Worm (Caenorhabditis elegans) whole organism, early embryonic: ENCODE measurements around the gene nhr-100.

Experiments
- B0310.2 ChIP-seq: sonication (generic microtip); optimal IDR thresholded peaks from 2 replicates; lab custom pipeline; 2016; ENCODE audit warnings: mild to moderate bottlenecking, missing genetic modification characterization, missing compliant biosample characterization
- F13C5.2 ChIP-seq: sonication (generic microtip); optimal IDR thresholded peaks from 2 replicates; lab custom pipeline; 2017; ENCODE audit warnings: mild to moderate bottlenecking, missing genetic modification characterization, inconsistent platforms, missing compliant biosample characterization
- ama-1 ChIP-seq: fragments of 150-350 bp; optimal IDR thresholded peaks from 2 replicates; lab custom pipeline; 2014
- ceh-13 ChIP-seq: fragments of 200-800 bp; sonication (Bioruptor generic); optimal IDR thresholded peaks from 2 replicates; lab custom pipeline; 2018; ENCODE audit warnings: mild to moderate bottlenecking, missing genetic modification characterization, missing compliant biosample characterization
- ceh-36 ChIP-seq: sonication (generic microtip); optimal IDR thresholded peaks from 2 replicates; lab custom pipeline; 2016; ENCODE audit warnings: missing genetic modification characterization, inconsistent platforms, missing compliant biosample characterization
- ets-7 ChIP-seq: sonication (generic microtip); optimal IDR thresholded peaks from 2 replicates; lab custom pipeline; 2016; ENCODE audit warnings: missing genotype, missing genetic modification characterization, missing compliant biosample characterization
- hmg-4 ChIP-seq: fragments of 200-800 bp; sonication (Bioruptor generic); optimal IDR thresholded peaks from 2 replicates; lab custom pipeline; 2018; ENCODE audit warnings: mild to moderate bottlenecking, missing genetic modification characterization, missing compliant biosample characterization
- hnd-1 ChIP-seq: sonication (generic microtip); optimal IDR thresholded peaks from 2 replicates; lab custom pipeline; 2016; ENCODE audit warnings: missing genetic modification characterization, missing compliant biosample characterization
- pes-1 ChIP-seq: fragments of 200-800 bp; sonication (Bioruptor generic); IDR thresholded peaks from 2 replicates; pipeline ENCODE4 v1.3.6; 2022; ENCODE audit warnings: missing genetic modification reagents, missing genetic modification characterization, missing compliant biosample characterization
- scrt-1 ChIP-seq: fragments of 200-800 bp; sonication (Bioruptor generic); IDR thresholded peaks from 2 replicates; pipeline ENCODE4 v1.3.6; 2022; ENCODE audit warnings: missing genetic modification characterization, missing compliant biosample characterization
- sea-1 ChIP-seq: fragments of 200-800 bp; sonication (Bioruptor generic); conservative IDR thresholded peaks from 2 replicates; pipeline ENCODE4 v1.3.6; 2022; ENCODE audit warnings: missing genetic modification characterization, missing compliant biosample characterization
- tbx-11 ChIP-seq: fragments of 200-800 bp; sonication (Bioruptor generic); IDR thresholded peaks from 2 replicates; pipeline ENCODE4 v1.3.6; 2022; ENCODE audit warnings: missing genetic modification characterization, missing compliant biosample characterization
- tbx-37 ChIP-seq: fragments of 200-800 bp; sonication (Bioruptor generic); conservative IDR thresholded peaks from 2 replicates; pipeline ENCODE4 v1.3.6; 2022; ENCODE audit warnings: missing genetic modification reagents, missing genetic modification characterization, missing compliant biosample characterization
- tra-4 ChIP-seq: sonication (generic microtip); optimal IDR thresholded peaks from 2 replicates; lab custom pipeline; 2017; ENCODE audit warnings: missing genetic modification characterization, missing compliant biosample characterization

nhr-100 gene

DNA sequence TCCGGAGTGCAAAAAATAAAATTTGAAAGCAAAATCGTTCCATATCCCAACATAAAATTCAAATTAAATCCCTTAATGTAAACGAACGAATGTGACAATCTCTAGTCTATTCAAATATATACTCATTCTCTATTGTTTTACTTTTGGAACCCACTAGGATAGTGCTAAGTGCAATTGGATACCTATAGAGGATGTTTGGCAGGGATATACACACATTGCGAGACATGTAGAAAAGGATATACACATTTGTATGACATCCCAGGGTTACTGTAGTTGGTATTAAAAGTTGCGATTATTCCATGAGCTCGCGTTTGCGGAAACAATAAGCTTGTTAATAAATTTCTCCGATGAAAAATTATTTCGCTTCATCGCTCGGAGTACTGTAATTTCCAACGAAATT lies 45.0 kb downstream of the nhr-100 start:
- TF ChIP-seq sea-1 (GFP tag; lab: Robert Waterston, UW) (peak; percentile 30; the same call in 1 of the 2 replicates), ceh-36 (tag; lab: Kevin White, UChicago) (peak; percentile 42), tra-4 (tag; lab: Kevin White, UChicago) (peak; percentile 33), ceh-13 (GFP tag; lab: Kevin White, UChicago) (peak; percentile 8), hmg-4 (GFP tag; lab: Kevin White, UChicago) (no peak), ets-7 (tag; lab: Kevin White, UChicago) (no peak), pes-1 (peak; percentile 27; the same call in 1 of the 2 replicates), F13C5.2 (tag; lab: Kevin White, UChicago) (no peak), tbx-37 (GFP tag; lab: Robert Waterston, UW) (no peak), tbx-11 (GFP tag; lab: Robert Waterston, UW) (no peak), ama-1 (lab: Kevin White, UChicago) (no peak), scrt-1 (GFP tag; lab: Robert Waterston, UW) (no peak), hnd-1 (no peak)

DNA sequence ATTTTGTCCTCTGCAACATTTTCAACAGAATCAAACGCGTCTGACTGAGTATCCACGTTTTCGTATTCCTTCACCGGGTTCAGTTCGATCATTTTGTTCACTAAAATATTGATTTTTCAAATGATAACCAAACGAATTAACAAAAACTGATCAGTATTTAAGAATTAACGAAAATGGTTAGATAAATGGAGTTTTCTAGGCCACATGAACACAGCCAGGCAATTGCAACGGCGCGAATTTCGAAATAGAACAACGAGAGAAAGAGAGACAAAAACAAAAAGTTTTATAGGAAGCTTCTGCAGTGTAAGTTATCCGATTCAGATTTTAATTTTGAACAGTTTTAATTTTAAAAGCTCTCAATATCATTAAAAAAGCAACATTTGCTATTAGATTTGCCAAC lies 49.1 kb downstream of the nhr-100 start, which contains the start of gene sna-2:
Gene sna-2 (minus strand): TSS at position 100 of the 400 bp plus-strand sequence.
- TF ChIP-seq ama-1 (lab: Kevin White, UChicago) (no peak), tbx-37 (GFP tag; lab: Robert Waterston, UW) (peak; percentile 68)

DNA sequence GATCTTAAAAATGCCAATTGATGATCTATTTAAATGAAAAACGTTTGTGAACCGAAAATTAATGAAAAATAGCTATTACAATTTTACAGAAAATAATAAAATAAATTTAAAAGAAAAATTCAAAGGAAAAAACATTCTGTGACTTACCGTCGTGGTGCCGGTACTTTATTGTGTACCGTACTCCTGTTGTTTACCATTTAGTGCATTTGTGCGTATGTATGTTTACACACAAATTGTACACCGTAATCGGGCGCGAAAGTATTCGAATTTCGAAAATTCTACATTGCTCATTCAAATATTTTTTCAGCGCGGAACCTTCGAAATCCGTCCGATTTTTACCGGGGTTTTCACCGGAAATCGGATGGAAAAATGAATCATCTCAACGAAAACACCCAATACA lies 49.5 kb downstream of the nhr-100 start, which contains the start of gene T13F2.6:
Gene T13F2.6 (plus strand): TSS at position 306 of the 400 bp plus-strand sequence.
- no peak for TF ChIP-seq ceh-36 (tag; lab: Kevin White, UChicago)
- TF ChIP-seq B0310.2 (tag; lab: Kevin White, UChicago): no peak
- TF ChIP-seq ceh-13 (GFP tag; lab: Kevin White, UChicago): no peak
- TF ChIP-seq sea-1 (GFP tag; lab: Robert Waterston, UW): no peak
- TF ChIP-seq pes-1: no peak
